Fruit fly (Drosophila melanogaster): Measurements from ENCODE around the gene CG33934.

CG33934 gene

dm6 chr3R:20031764-20032079 lies 10.8 kb upstream of the CG33934 start, which contains the start of gene idc:
TSS of gene idc (plus strand) at chr3R:20031823.
- TF ChIP-seq Hr78 (GFP tag; optimal IDR thresholded peaks at IDR 0.05) (no peak), jim (GFP tag; optimal IDR thresholded peaks at IDR 0.05) (no peak), Abd-B (GFP tag; optimal IDR thresholded peaks at IDR 0.05) (no peak), HLH106 (tag; optimal IDR thresholded peaks at IDR 0.05) (peak; percentile 18), lola (GFP tag; optimal IDR thresholded peaks at IDR 0.05) (no peak), Myc (optimal IDR thresholded peaks at IDR 0.05) (no peak)

- TF ChIP-seq usp (GFP tag; optimal IDR thresholded peaks at IDR 0.05), result no peak
- peak; percentile 57 for TF ChIP-seq ey (GFP tag; optimal IDR thresholded peaks at IDR 0.05)
- TF ChIP-seq Rel (GFP tag; optimal IDR thresholded peaks at IDR 0.05), result no peak
- TF ChIP-seq Rel (tag; optimal IDR thresholded peaks at IDR 0.05), result no peak
- TF ChIP-seq Sp1 (GFP tag; optimal IDR thresholded peaks at IDR 0.05), result peak; percentile 84
- TF ChIP-seq h (GFP tag; optimal IDR thresholded peaks at IDR 0.05), result peak; percentile 87
- TF ChIP-seq dl (GFP tag; optimal IDR thresholded peaks at IDR 0.05; ENCODE audit: insufficient read depth in 1 of 2, partially characterized antibody in 2 of 2), result no peak
- peak; percentile 21 for TF ChIP-seq dsf (GFP tag; optimal IDR thresholded peaks at IDR 0.05; ENCODE audit: borderline replicate concordance)
- no peak for TF ChIP-seq Abd-B (GFP tag; optimal IDR thresholded peaks at IDR 0.05)
- TF ChIP-seq dmrt93B (GFP tag; optimal IDR thresholded peaks at IDR 0.05), result peak; percentile 88
- TF ChIP-seq lola (GFP tag; optimal IDR thresholded peaks at IDR 0.05), result no peak
- TF ChIP-seq psq (GFP tag; optimal IDR thresholded peaks at IDR 0.05), result peak; percentile 59
- no peak for TF ChIP-seq Vsx2 (GFP tag; optimal IDR thresholded peaks at IDR 0.05; ENCODE audit: partially characterized antibody)
- no peak for TF ChIP-seq Dfd (GFP tag; optimal IDR thresholded peaks at IDR 0.05)
- TF ChIP-seq Hr83 (GFP tag; optimal IDR thresholded peaks at IDR 0.05; ENCODE audit: poor library complexity, severe bottlenecking), result peak; percentile 95
- TF ChIP-seq Mio (GFP tag; optimal IDR thresholded peaks at IDR 0.05), result peak; percentile 58
- TF ChIP-seq pan (optimal IDR thresholded peaks at IDR 0.05), result no peak
- TF ChIP-seq sage (GFP tag; optimal IDR thresholded peaks at IDR 0.05), result no peak
- no peak for TF ChIP-seq CG32264 (GFP tag; optimal IDR thresholded peaks at IDR 0.05)
- TF ChIP-seq sv (GFP tag; optimal IDR thresholded peaks at IDR 0.05), result peak; percentile 83
- no peak for TF ChIP-seq N (GFP tag; optimal IDR thresholded peaks at IDR 0.05)
- no peak for TF ChIP-seq GATAd (GFP tag; optimal IDR thresholded peaks at IDR 0.05)
- TF ChIP-seq Hr78 (GFP tag; optimal IDR thresholded peaks at IDR 0.05), result no peak
- no peak for TF ChIP-seq Dif (GFP tag; optimal IDR thresholded peaks at IDR 0.05; ENCODE audit: partially characterized antibody)
- TF ChIP-seq CG9705 (GFP tag; optimal IDR thresholded peaks at IDR 0.05), result peak; percentile 90
- peak; percentile 81 for TF ChIP-seq HLH106 (tag; optimal IDR thresholded peaks at IDR 0.05)
- no peak for TF ChIP-seq jim (GFP tag; optimal IDR thresholded peaks at IDR 0.05)
- TF ChIP-seq CrebA (GFP tag; optimal IDR thresholded peaks at IDR 0.05; ENCODE audit: borderline replicate concordance), result no peak
- no peak for TF ChIP-seq Hnf4 (GFP tag; optimal IDR thresholded peaks at IDR 0.05)
- TF ChIP-seq tai (GFP tag; optimal IDR thresholded peaks at IDR 0.05), result no peak
- TF ChIP-seq foxo (GFP tag; optimal IDR thresholded peaks at IDR 0.05), result peak in 1 of 2 experiments; percentile 80
- peak; percentile 84 for TF ChIP-seq OdsH (GFP tag; optimal IDR thresholded peaks at IDR 0.05)
- peak; percentile 79 for TF ChIP-seq br (GFP tag; optimal IDR thresholded peaks at IDR 0.05)
- peak; percentile 82 for TF ChIP-seq fru (GFP tag; optimal IDR thresholded peaks at IDR 0.05)
- TF ChIP-seq brk (GFP tag; optimal IDR thresholded peaks at IDR 0.05), result no peak
- TF ChIP-seq Jra (GFP tag; optimal IDR thresholded peaks at IDR 0.05), result peak; percentile 72
- peak; percentile 93 for TF ChIP-seq rgr (GFP tag; optimal IDR thresholded peaks at IDR 0.05)
- TF ChIP-seq Myc (optimal IDR thresholded peaks at IDR 0.05), result peak; percentile 4
- TF ChIP-seq woc (GFP tag; optimal IDR thresholded peaks at IDR 0.05), result peak; percentile 23
Observed at dm6 chr3R:20035887-20036286, 6.7 kb upstream of the CG33934 start, which contains the start of gene Regnase-1. TSS of gene Regnase-1 (minus strand) at chr3R:20036056.

DNA sequence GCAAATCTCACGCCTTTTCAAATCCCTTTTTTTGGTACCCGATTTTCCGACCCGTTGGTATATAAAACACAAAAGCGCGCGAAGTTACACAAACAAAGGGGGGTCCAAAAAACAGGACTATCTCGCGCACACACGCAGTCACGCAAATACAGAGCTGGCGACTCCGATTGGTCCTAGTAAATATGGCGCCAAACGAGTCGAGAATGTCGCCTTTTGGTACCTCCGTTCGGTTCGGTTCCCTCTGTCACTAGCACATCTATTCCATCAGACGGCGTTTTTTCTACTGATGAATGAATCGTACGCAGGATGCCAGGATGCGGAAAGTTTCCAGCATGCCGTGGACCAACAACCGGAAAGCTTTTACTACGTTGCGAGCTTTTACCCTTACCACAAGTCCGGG lies 13.3 kb downstream of the CG33934 start, which contains the start of gene CG17193:
TSS of gene CG17193 (minus strand) at position 289 of the 400 bp plus-strand sequence.
- no peak for TF ChIP-seq CG32264 (GFP tag; optimal IDR thresholded peaks at IDR 0.05)

Measured in whole organism, wandering third instar larva.